Worm (Caenorhabditis elegans) whole organism, early embryonic: Measurements from ENCODE around the gene F22E5.9.
"Not testable (repeated sequence)": the region's sequence is repeated elsewhere in the genome, so short reads cannot be mapped to it uniquely, and the experiment has no call there.

Experiments used
- B0310.2 ChIP-seq: sonication (generic microtip); optimal IDR thresholded peaks from 2 replicates; lab custom pipeline; 2016; ENCODE audit warnings: mild to moderate bottlenecking, missing genetic modification characterization, missing compliant biosample characterization
- F13C5.2 ChIP-seq: sonication (generic microtip); optimal IDR thresholded peaks from 2 replicates; lab custom pipeline; 2017; ENCODE audit warnings: mild to moderate bottlenecking, missing genetic modification characterization, inconsistent platforms, missing compliant biosample characterization
- ama-1 ChIP-seq: fragments of 150-350 bp; optimal IDR thresholded peaks from 2 replicates; lab custom pipeline; 2014
- ceh-36 ChIP-seq: sonication (generic microtip); optimal IDR thresholded peaks from 2 replicates; lab custom pipeline; 2016; ENCODE audit warnings: missing genetic modification characterization, inconsistent platforms, missing compliant biosample characterization
- ets-7 ChIP-seq: sonication (generic microtip); optimal IDR thresholded peaks from 2 replicates; lab custom pipeline; 2016; ENCODE audit warnings: missing genotype, missing genetic modification characterization, missing compliant biosample characterization
- flt-1 ChIP-seq: fragments of 200-800 bp; sonication (Bioruptor generic); IDR thresholded peaks from 2 replicates; pipeline ENCODE4 v1.3.6; 2022; ENCODE audit warnings: missing genetic modification characterization, missing compliant biosample characterization
- pes-1 ChIP-seq: fragments of 200-800 bp; sonication (Bioruptor generic); IDR thresholded peaks from 2 replicates; pipeline ENCODE4 v1.3.6; 2022; ENCODE audit warnings: missing genetic modification reagents, missing genetic modification characterization, missing compliant biosample characterization
- scrt-1 ChIP-seq: fragments of 200-800 bp; sonication (Bioruptor generic); IDR thresholded peaks from 2 replicates; pipeline ENCODE4 v1.3.6; 2022; ENCODE audit warnings: missing genetic modification characterization, missing compliant biosample characterization
- sea-1 ChIP-seq: fragments of 200-800 bp; sonication (Bioruptor generic); conservative IDR thresholded peaks from 2 replicates; pipeline ENCODE4 v1.3.6; 2022; ENCODE audit warnings: missing genetic modification characterization, missing compliant biosample characterization

DNA sequence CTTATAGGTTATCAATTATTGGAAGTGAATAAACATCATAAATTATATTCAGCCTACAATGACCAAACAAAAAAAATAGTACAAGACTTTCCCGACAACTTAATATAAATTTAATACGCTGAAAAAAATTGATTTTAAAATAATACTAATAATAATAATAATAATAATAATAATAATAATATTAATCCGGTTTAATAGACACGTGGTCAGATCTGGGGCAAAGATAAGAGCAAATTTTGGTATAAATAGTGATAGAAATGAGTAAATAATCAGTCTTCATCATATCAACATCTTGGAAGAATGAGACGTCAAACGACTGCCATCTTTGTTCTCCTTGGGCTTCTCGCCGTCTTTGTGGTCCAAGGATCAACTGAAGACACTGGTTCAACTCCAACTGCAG lies 21.6 kb upstream of the F22E5.9 start, which contains the start of gene msrp-5:
- not testable (repeated sequence) for TF ChIP-seq ama-1; ceh-36; pes-1; F13C5.2 (tag; lab: Kevin White, UChicago); sea-1 (GFP tag; lab: Robert Waterston, UW); B0310.2 (tag; lab: Kevin White, UChicago); ets-7 (tag; lab: Kevin White, UChicago); scrt-1; flt-1 (GFP tag; lab: Robert Waterston, UW)
